Worm (Caenorhabditis elegans) whole organism, L4/young adult: ENCODE results near the gene rfc-3.

Experiments
- W03F9.2 ChIP-seq: fragments of 150-350 bp; optimal IDR thresholded peaks from 2 replicates; lab custom pipeline; 2014; ENCODE audit warnings: missing biosample characterization, missing genetic modification characterization
- him-1 ChIP-seq: sonication (generic microtip); optimal IDR thresholded peaks from 2 replicates; lab custom pipeline; 2016; ENCODE audit warnings: missing genotype, missing genetic modification reagents, missing genetic modification characterization, missing compliant biosample characterization

ce11 chrIV:13112982-13113381 lies 17.4 kb downstream of the rfc-3 start, which contains the start of gene best-2:
- TF ChIP-seq W03F9.2, result no peak
- TF ChIP-seq him-1 (tag; lab: Kevin White, UChicago), result no peak
